Fruit fly (Drosophila melanogaster): ENCODE data around the gene jp.
A peak's percentile ranks its signal among the peaks of the same experiment; 100 is the strongest.

The jp gene

DNA sequence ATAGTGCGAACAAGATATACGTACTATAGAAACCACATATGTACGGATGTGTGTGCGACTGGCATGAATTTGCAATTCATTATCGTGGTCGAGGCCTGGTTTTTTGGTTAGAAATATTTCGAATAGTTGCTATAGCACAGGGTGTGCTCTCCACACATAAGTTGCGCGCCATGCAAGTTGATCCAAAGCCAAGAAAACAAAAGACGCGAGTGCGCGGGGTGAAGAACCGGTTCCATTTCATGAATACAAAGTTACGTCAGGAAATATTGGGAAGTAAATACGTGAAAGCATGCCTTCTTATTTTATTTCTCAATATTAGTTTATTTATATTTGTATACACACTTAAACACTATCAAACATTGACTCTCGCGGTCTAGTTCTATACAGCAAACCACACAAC lies 47.4 kb upstream of the jp start (continued):
- TF ChIP-seq jumu (GFP tag; optimal IDR thresholded peaks at IDR 0.05) (no peak), mam (GFP tag; optimal IDR thresholded peaks at IDR 0.05) (peak; percentile 22), Atf-2 (GFP tag; optimal IDR thresholded peaks at IDR 0.05) (no peak), vvl (GFP tag; IDR thresholded peaks at IDR 0.05) (peak; percentile 43), CG6175 (GFP tag; IDR thresholded peaks at IDR 0.05) (no peak), CG6813 (GFP tag; optimal IDR thresholded peaks at IDR 0.05) (peak; percentile 55), tx (GFP tag; optimal IDR thresholded peaks at IDR 0.05) (no peak), CG31224 (GFP tag; IDR thresholded peaks at IDR 0.05) (no peak), CG8290 (GFP tag; optimal IDR thresholded peaks at IDR 0.05) (no peak), CG8290 (tag; optimal IDR thresholded peaks at IDR 0.05) (peak in 1 of 2 experiments; percentile 34), pita (GFP tag; optimal IDR thresholded peaks at IDR 0.05) (no peak), CG13624 (GFP tag; optimal IDR thresholded peaks at IDR 0.05) (no peak), NFAT (GFP tag; IDR thresholded peaks at IDR 0.05) (peak; percentile 38; the same call in 1 of the 2 replicates), Lhr (GFP tag; optimal IDR thresholded peaks at IDR 0.05) (no peak), B-H1 (GFP tag; IDR thresholded peaks at IDR 0.05) (no peak; the same call in 2 of the 3 replicates), scrt (GFP tag; optimal IDR thresholded peaks at IDR 0.05) (no peak), CG11696 (GFP tag; IDR thresholded peaks at IDR 0.05) (peak; percentile 7; the same call in 1 of the 2 replicates), Stat92E (GFP tag; optimal IDR thresholded peaks at IDR 0.05) (no peak), CG12659 (GFP tag; optimal IDR thresholded peaks at IDR 0.05) (no peak), dati (GFP tag; IDR thresholded peaks at IDR 0.05) (no peak), Fer2 (tag; optimal IDR thresholded peaks at IDR 0.05) (no peak), CG10654 (GFP tag; optimal IDR thresholded peaks at IDR 0.05) (no peak), CG6689 (GFP tag; IDR thresholded peaks at IDR 0.05) (no peak), Dek (tag; optimal IDR thresholded peaks at IDR 0.05) (no peak), her (GFP tag; optimal IDR thresholded peaks at IDR 0.05) (no peak), Ets97D (GFP tag; optimal IDR thresholded peaks at IDR 0.05) (no peak), tup (GFP tag; optimal IDR thresholded peaks at IDR 0.05) (no peak), Sin3A (optimal IDR thresholded peaks at IDR 0.05) (no peak), CG1233 (GFP tag; optimal IDR thresholded peaks at IDR 0.05) (peak; percentile 41), CG2678 (tag; optimal IDR thresholded peaks at IDR 0.05) (peak; percentile 47), Drgx (GFP tag; IDR thresholded peaks at IDR 0.05) (peak; percentile 46), CG7357 (GFP tag; IDR thresholded peaks at IDR 0.05) (no peak), esg (GFP tag; conservative IDR thresholded peaks at IDR 0.05) (no peak), CoRest (tag; optimal IDR thresholded peaks at IDR 0.05) (peak; percentile 30), prd (optimal IDR thresholded peaks at IDR 0.05) (no peak), prd (GFP tag; IDR thresholded peaks at IDR 0.05) (no peak), CG8089 (GFP tag; optimal IDR thresholded peaks at IDR 0.05) (no peak), Dip2 (GFP tag; IDR thresholded peaks at IDR 0.05) (no peak), Hsf (GFP tag; optimal IDR thresholded peaks at IDR 0.05) (no peak), CG17359 (tag; optimal IDR thresholded peaks at IDR 0.05) (peak; percentile 40), CG17829 (tag; optimal IDR thresholded peaks at IDR 0.05) (no peak), CHES-1-like (GFP tag; optimal IDR thresholded peaks at IDR 0.05) (no peak), ara (GFP tag; IDR thresholded peaks at IDR 0.05) (peak; percentile 35; the same call in 1 of the 2 replicates), salm (tag; optimal IDR thresholded peaks at IDR 0.05) (peak; percentile 3), hbn (GFP tag; IDR thresholded peaks at IDR 0.05; ENCODE audit: partially characterized antibody) (no peak), Scr (GFP tag; IDR thresholded peaks at IDR 0.05; ENCODE audit: partially characterized antibody) (no peak), vfl (GFP tag; optimal IDR thresholded peaks at IDR 0.05) (no peak), dm (GFP tag; optimal IDR thresholded peaks at IDR 0.05) (no peak), grn (GFP tag; optimal IDR thresholded peaks at IDR 0.05) (no peak), p53 (GFP tag; optimal IDR thresholded peaks at IDR 0.05) (no peak), Abd-B (GFP tag; optimal IDR thresholded peaks at IDR 0.05) (no peak), CG8359 (GFP tag; optimal IDR thresholded peaks at IDR 0.05; ENCODE audit: borderline replicate concordance) (no peak), CG18764 (GFP tag; optimal IDR thresholded peaks at IDR 0.05) (no peak)

All from whole organism, embryonic.